Worm (Caenorhabditis elegans) whole organism, L1 larva: ENCODE measurements around the gene lrch-1.

ENCODE experiments used
- ama-1 ChIP-seq: fragments of 150-350 bp; optimal IDR thresholded peaks from 2 replicates; lab custom pipeline; 2014
- efl-1 ChIP-seq, 4 experiments: fragments of 150-350 bp; optimal IDR thresholded peaks in 3 of 4; peaks in 1 of 4; 1 replicate in 1 of 4; 2 replicates in 3 of 4; lab custom pipeline; 2014; ENCODE audit warnings: missing biosample characterization in 2 of 4, missing genetic modification characterization in 2 of 4, missing genetic modification reagents in 2 of 4
- fkh-10 ChIP-seq: sonication (generic microtip); optimal IDR thresholded peaks from 2 replicates; lab custom pipeline; 2017; ENCODE audit warnings: missing biosample characterization, missing genetic modification reagents, missing genetic modification characterization
- hlh-17 ChIP-seq: fragments of 200-800 bp; sonication (Bioruptor generic); optimal IDR thresholded peaks from 2 replicates; lab custom pipeline; 2018; ENCODE audit warnings: missing genetic modification characterization, mild to moderate bottlenecking, missing compliant biosample characterization, moderate library complexity, borderline replicate concordance
- lsy-2 ChIP-seq, 2 experiments: fragments of 150-350 bp; optimal IDR thresholded peaks; 2 replicates each; lab custom pipeline; 2014; ENCODE audit warnings: missing biosample characterization in 2 of 2, missing genetic modification characterization in 2 of 2
- mdl-1 ChIP-seq, 2 experiments: fragments of 150-350 bp; optimal IDR thresholded peaks; 2 replicates each; lab custom pipeline; 2014 to 2017; ENCODE audit warnings: missing biosample characterization in 2 of 2, missing genetic modification characterization in 2 of 2, inconsistent platforms in 1 of 2
- nhr-28 ChIP-seq: fragments of 150-350 bp; optimal IDR thresholded peaks from 2 replicates; lab custom pipeline; 2014; ENCODE audit warnings: missing biosample characterization, missing genetic modification characterization
- skn-1 ChIP-seq: fragments of 150-350 bp; optimal IDR thresholded peaks from 2 replicates; lab custom pipeline; 2014; ENCODE audit warnings: missing biosample characterization, missing genetic modification characterization
- unc-62 ChIP-seq: fragments of 150-350 bp; optimal IDR thresholded peaks from 2 replicates; lab custom pipeline; 2014; ENCODE audit warnings: missing biosample characterization, missing genetic modification reagents, missing genetic modification characterization
- ztf-11 ChIP-seq, 2 experiments: sonication (generic microtip); optimal IDR thresholded peaks; 2 replicates each; lab custom pipeline; 2016 to 2017; ENCODE audit warnings: missing genetic modification characterization in 2 of 2, missing biosample characterization in 1 of 2, missing compliant biosample characterization in 1 of 2

ce11 chrX:6251947-6252617 is 35.6 kb upstream of the lrch-1 start:
- TF ChIP-seq ama-1 (lab: Kevin White, UChicago), result peak; percentile 98
- TF ChIP-seq ztf-11 (tag; optimal IDR thresholded peaks at IDR 0.05; lab: Kevin White, UChicago), result peak in 1 of 2 experiments; percentile 43
- no peak for TF ChIP-seq nhr-28 (tag; lab: Kevin White, UChicago)
- no peak for TF ChIP-seq hlh-17
- TF ChIP-seq lsy-2 (tag; optimal IDR thresholded peaks at IDR 0.05; lab: Kevin White, UChicago), result peak in 1 of 2 experiments; percentile 27
- no peak for TF ChIP-seq unc-62 (GFP tag; lab: Kevin White, UChicago)
- peak in 1 of 2 experiments; percentile 34 for TF ChIP-seq mdl-1 (tag; optimal IDR thresholded peaks at IDR 0.05; lab: Kevin White, UChicago)
- no peak for TF ChIP-seq skn-1 (tag; lab: Kevin White, UChicago)
- TF ChIP-seq fkh-10 (GFP tag; lab: Kevin White, UChicago), result no peak
- peak; percentile 21 to 23 for TF ChIP-seq efl-1 (optimal IDR thresholded peaks at IDR 0.05; lab: Kevin White, UChicago)
- no peak for TF ChIP-seq efl-1 (GFP tag; optimal IDR thresholded peaks at IDR 0.05 in 1 of 2; lab: Kevin White, UChicago)
